Fruit fly (Drosophila melanogaster): ENCODE results near the gene tub.

tub gene

DNA sequence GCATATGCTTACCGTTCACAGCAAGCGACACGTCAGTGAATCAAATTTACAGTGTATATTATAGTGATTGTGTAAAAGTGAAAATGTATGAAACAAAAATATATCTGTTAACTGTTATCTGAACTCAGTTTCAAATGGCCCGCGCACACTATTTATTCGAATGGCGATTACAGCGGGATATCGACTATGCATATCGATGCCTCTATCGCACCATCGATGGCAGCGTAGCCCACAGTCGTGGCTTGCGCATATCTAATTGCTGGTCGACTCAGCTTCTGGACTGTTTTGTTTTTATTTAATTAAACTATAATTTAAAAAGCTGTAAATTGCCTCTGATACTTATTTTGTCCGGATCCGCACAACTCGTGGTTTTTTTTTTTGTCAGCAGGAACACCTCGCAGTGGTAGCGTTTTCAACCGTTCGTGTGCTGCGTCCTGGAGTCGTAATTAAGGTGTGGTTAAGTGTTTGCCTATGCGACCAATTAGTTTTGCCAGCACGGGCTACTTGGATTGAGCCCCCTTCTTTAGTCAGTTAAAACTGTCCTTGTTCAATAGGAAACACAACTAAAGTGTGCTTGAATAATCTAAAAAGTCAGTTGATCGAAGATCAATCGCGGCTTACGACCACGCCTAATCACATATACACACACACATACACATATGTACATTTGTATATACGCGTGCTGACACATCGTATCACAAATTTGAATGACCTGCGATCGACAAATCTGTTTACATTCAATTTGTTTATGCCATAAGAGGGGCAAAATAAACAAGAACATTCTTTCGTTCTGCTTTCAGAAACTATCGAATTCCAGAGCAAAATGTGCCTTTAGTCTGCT lies 6.2 kb upstream of the tub start, which contains the start of gene Cont (continued):
- no peak for TF ChIP-seq Sox15 (GFP tag; optimal IDR thresholded peaks at IDR 0.05)
- TF ChIP-seq pdm3 (GFP tag; optimal IDR thresholded peaks at IDR 0.05): no peak
- TF ChIP-seq Sox14 (GFP tag; optimal IDR thresholded peaks at IDR 0.05): no peak
- TF ChIP-seq Sox102F (GFP tag; optimal IDR thresholded peaks at IDR 0.05): no peak
- no peak for TF ChIP-seq Hr39 (GFP tag; optimal IDR thresholded peaks at IDR 0.05)
- no peak for TF ChIP-seq CG10631 (GFP tag; optimal IDR thresholded peaks at IDR 0.05)
- TF ChIP-seq CG7368 (GFP tag; optimal IDR thresholded peaks at IDR 0.05): no peak
- no peak for TF ChIP-seq OdsH (GFP tag; optimal IDR thresholded peaks at IDR 0.05)
- TF ChIP-seq Smox (GFP tag; optimal IDR thresholded peaks at IDR 0.05): no peak
- TF ChIP-seq acj6 (GFP tag; optimal IDR thresholded peaks at IDR 0.05): no peak
- no peak for TF ChIP-seq Met (GFP tag; optimal IDR thresholded peaks at IDR 0.05)
- no peak for TF ChIP-seq Lpt (GFP tag; optimal IDR thresholded peaks at IDR 0.05)
- no peak for TF ChIP-seq CG6808 (GFP tag; optimal IDR thresholded peaks at IDR 0.05)
- TF ChIP-seq CG6854 (GFP tag; optimal IDR thresholded peaks at IDR 0.05): no peak
- TF ChIP-seq Eip93F (GFP tag; optimal IDR thresholded peaks at IDR 0.05): no peak
- TF ChIP-seq CG16779 (tag; optimal IDR thresholded peaks at IDR 0.05): no peak
- TF ChIP-seq CG11902 (GFP tag; optimal IDR thresholded peaks at IDR 0.05): no peak
- TF ChIP-seq Ets21C (GFP tag; optimal IDR thresholded peaks at IDR 0.05): no peak
- no peak for TF ChIP-seq CG8319 (GFP tag; optimal IDR thresholded peaks at IDR 0.05)
- no peak for TF ChIP-seq Hr38 (GFP tag; optimal IDR thresholded peaks at IDR 0.05)
- TF ChIP-seq cyc (GFP tag; optimal IDR thresholded peaks at IDR 0.05): no peak
- TF ChIP-seq ss (GFP tag; optimal IDR thresholded peaks at IDR 0.05): no peak

dm6 chr3R:4382165-4382564 lies 5.4 kb upstream of the tub start:
- no peak for TF ChIP-seq CG16779 (tag; optimal IDR thresholded peaks at IDR 0.05)
- TF ChIP-seq svp (GFP tag): peak; percentile 91

dm6 chr3R:4390133-4390532 lies 2.6 kb downstream of the tub start, which contains the start of gene CG14646:
Gene CG14646 (plus strand): TSS chr3R:4390366.
- 0 out of 3 replicates have a peak, but pooled peaks have one; percentile 22 for TF ChIP-seq CG8119 (GFP tag; IDR thresholded peaks at IDR 0.05)
- TF ChIP-seq Eip78C (GFP tag): peak; percentile 37
- TF ChIP-seq esn (GFP tag; optimal IDR thresholded peaks at IDR 0.05): peak; percentile 17
- TF ChIP-seq CG10631 (GFP tag; optimal IDR thresholded peaks at IDR 0.05): no peak
- TF ChIP-seq CG6854 (GFP tag; optimal IDR thresholded peaks at IDR 0.05): peak; percentile 12
- no peak for TF ChIP-seq Ets21C (GFP tag; optimal IDR thresholded peaks at IDR 0.05)
- no peak for TF ChIP-seq CG6792 (GFP tag; optimal IDR thresholded peaks at IDR 0.05)

- TF ChIP-seq eg (GFP tag; IDR thresholded peaks at IDR 0.05) (peak; percentile 31; the same call in 1 of the 3 replicates), Hr38 (GFP tag; optimal IDR thresholded peaks at IDR 0.05) (no peak), dac (GFP tag; optimal IDR thresholded peaks at IDR 0.05) (no peak), CG6854 (GFP tag; optimal IDR thresholded peaks at IDR 0.05) (peak; percentile 47), achi (GFP tag; optimal IDR thresholded peaks at IDR 0.05) (peak; percentile 6), CG11762 (GFP tag; optimal IDR thresholded peaks at IDR 0.05; ENCODE audit: insufficient read depth) (no peak), vri (GFP tag; optimal IDR thresholded peaks at IDR 0.05) (peak; percentile 71), CG15336 (GFP tag; IDR thresholded peaks at IDR 0.05) (peak; percentile 38; the same call in 1 of the 2 replicates), CG8119 (GFP tag; IDR thresholded peaks at IDR 0.05) (peak; percentile 39; the same call in 1 of the 3 replicates), CG6163 (GFP tag; IDR thresholded peaks at IDR 0.05) (0 out of 3 replicates have a peak, but pooled peaks have one; percentile 15)
Measured at dm6 chr3R:4394117-4394516, 6.6 kb downstream of the tub start, which contains the start of gene CG34112. Gene CG34112 (minus strand): TSS chr3R:4394259.
